Fruit fly (Drosophila melanogaster): ENCODE measurements around the gene Dab.

DNA sequence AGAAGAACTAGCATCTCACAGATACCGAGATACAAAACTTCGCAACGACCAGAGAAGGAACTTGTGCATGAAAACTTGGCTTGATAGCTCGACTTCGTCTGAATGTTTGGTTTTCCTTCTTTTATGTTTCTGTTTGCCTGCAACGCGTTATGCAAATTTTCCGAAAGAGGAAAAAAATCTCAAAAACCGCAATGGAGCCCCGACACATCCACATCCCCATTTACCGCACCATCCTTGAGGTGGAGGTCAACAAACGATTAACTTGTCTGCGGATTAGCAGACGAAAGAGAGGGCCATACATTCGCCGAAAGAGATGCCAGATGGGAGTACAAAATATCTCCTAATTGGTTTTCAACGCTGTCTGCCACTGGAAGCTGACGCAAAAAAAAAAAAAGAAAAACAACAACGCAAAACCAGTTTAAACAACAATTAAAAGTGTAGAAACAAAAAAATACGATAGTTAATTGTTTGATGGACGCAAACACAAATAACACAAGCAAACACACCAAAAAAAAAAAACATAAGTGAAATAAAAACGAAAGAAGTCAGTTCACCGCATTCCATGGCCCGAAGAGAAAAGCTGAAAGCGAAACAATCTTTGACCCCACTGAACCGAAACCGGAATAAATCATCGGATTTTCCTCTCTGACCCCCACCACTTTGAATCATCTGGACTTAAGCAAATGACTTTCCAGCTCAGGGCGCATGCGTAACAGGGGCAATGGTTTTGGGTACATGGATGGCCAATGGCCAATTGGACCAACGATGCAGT, 16.7 kb upstream of the Dab start:
- TF ChIP-seq CG2678 (tag; optimal IDR thresholded peaks at IDR 0.05), result no peak
- TF ChIP-seq h (optimal IDR thresholded peaks at IDR 0.05), result no peak
- TF ChIP-seq CG8281 (tag; optimal IDR thresholded peaks at IDR 0.05), result no peak
- TF ChIP-seq kay (GFP tag; optimal IDR thresholded peaks at IDR 0.05), result no peak
- no peak for TF ChIP-seq CG8944 (GFP tag; optimal IDR thresholded peaks at IDR 0.05)
- no peak for TF ChIP-seq Hmr (GFP tag; optimal IDR thresholded peaks at IDR 0.05)
- no peak for TF ChIP-seq Bdp1 (GFP tag; optimal IDR thresholded peaks at IDR 0.05)
- TF ChIP-seq CG14710 (tag; optimal IDR thresholded peaks at IDR 0.05), result no peak
- no peak for TF ChIP-seq Dref (GFP tag; IDR thresholded peaks at IDR 0.05)
- TF ChIP-seq Dip2 (GFP tag; IDR thresholded peaks at IDR 0.05), result no peak
- no peak for TF ChIP-seq stwl (tag; optimal IDR thresholded peaks at IDR 0.05)
- no peak for TF ChIP-seq CrebB (tag; optimal IDR thresholded peaks at IDR 0.05)
- no peak for TF ChIP-seq ase (GFP tag; IDR thresholded peaks at IDR 0.05)
- TF ChIP-seq dmrt99B (tag; optimal IDR thresholded peaks at IDR 0.05), result no peak
